Worm (Caenorhabditis elegans) whole organism, midembryonic: ENCODE data around the gene bub-3.

Source experiments
- T22C8.4 ChIP-seq: fragments of 200-800 bp; sonication (Bioruptor generic); IDR thresholded peaks from 2 replicates; pipeline ENCODE4 v1.3.6; 2022; ENCODE audit warnings: missing genetic modification characterization, missing compliant biosample characterization
- cog-1 ChIP-seq: sonication (generic microtip); optimal IDR thresholded peaks from 2 replicates; lab custom pipeline; 2016; ENCODE audit warnings: missing genetic modification characterization, missing compliant biosample characterization
- flt-1 ChIP-seq: fragments of 200-800 bp; sonication (Bioruptor generic); IDR thresholded peaks from 2 replicates; pipeline ENCODE4 v1.3.6; 2022; ENCODE audit warnings: missing genetic modification characterization, missing compliant biosample characterization
- klf-2 ChIP-seq: fragments of 200-800 bp; sonication (Bioruptor generic); conservative IDR thresholded peaks from 2 replicates; pipeline ENCODE4 v1.3.6; 2022; ENCODE audit warnings: missing genetic modification reagents, missing genetic modification characterization, missing compliant biosample characterization
- med-1 ChIP-seq: sonication (generic microtip); optimal IDR thresholded peaks from 2 replicates; lab custom pipeline; 2017; ENCODE audit warnings: missing genetic modification characterization, mild to moderate bottlenecking, missing compliant biosample characterization, antibody characterized with exemption, missing genetic modification reagents; ENCODE audit not compliant: insufficient read depth
- ref-1 ChIP-seq: fragments of 200-800 bp; sonication (Bioruptor generic); conservative IDR thresholded peaks from 2 replicates; pipeline ENCODE4 v1.3.6; 2022; ENCODE audit warnings: missing genetic modification reagents, missing genetic modification characterization, missing compliant biosample characterization
- tab-1 ChIP-seq: fragments of 200-800 bp; sonication (Bioruptor generic); IDR thresholded peaks from 2 replicates; pipeline ENCODE4 v1.3.6; 2022; ENCODE audit warnings: missing genetic modification characterization, missing compliant biosample characterization
- ztf-23 ChIP-seq: fragments of 200-800 bp; sonication (Bioruptor generic); IDR thresholded peaks from 2 replicates; pipeline ENCODE4 v1.3.6; 2022; ENCODE audit warnings: missing genetic modification reagents, missing genetic modification characterization, missing compliant biosample characterization
- ztf-29 ChIP-seq: fragments of 200-800 bp; sonication (Bioruptor generic); IDR thresholded peaks from 2 replicates; pipeline ENCODE4 v1.3.6; 2022; ENCODE audit warnings: missing genetic modification reagents, missing genetic modification characterization, missing compliant biosample characterization

The bub-3 gene

ce11 chrII:13725793-13726192 lies at the start of gene bub-3, which contains the start of gene Y54G9A.7:
TSS of gene bub-3 (plus strand) at chrII:13726062.
TSS of gene Y54G9A.7 (minus strand) at chrII:13725799.
- no peak for TF ChIP-seq tab-1 (GFP tag; lab: Robert Waterston, UW)

ce11 chrII:13677927-13678326 lies 47.9 kb upstream of the bub-3 start:
- TF ChIP-seq flt-1 (GFP tag; lab: Robert Waterston, UW) = no peak
- TF ChIP-seq med-1 (GFP tag; lab: Kevin White, UChicago) = no peak
- no peak for TF ChIP-seq ztf-29 (GFP tag; lab: Robert Waterston, UW)
- TF ChIP-seq ref-1 (GFP tag; lab: Robert Waterston, UW) = no peak
- no peak for TF ChIP-seq T22C8.4 (GFP tag; lab: Robert Waterston, UW)
- no peak for TF ChIP-seq tab-1 (GFP tag; lab: Robert Waterston, UW)
- TF ChIP-seq cog-1 (tag; lab: Kevin White, UChicago) = no peak
- TF ChIP-seq ztf-23 (GFP tag; lab: Robert Waterston, UW) = no peak
- no peak for TF ChIP-seq klf-2

ce11 chrII:13678555-13679119 lies 47.2 kb upstream of the bub-3 start:
- TF ChIP-seq ztf-23 (GFP tag; lab: Robert Waterston, UW) = no peak
- no peak for TF ChIP-seq T22C8.4 (GFP tag; lab: Robert Waterston, UW)
- TF ChIP-seq tab-1 (GFP tag; lab: Robert Waterston, UW) = no peak
- no peak for TF ChIP-seq flt-1 (GFP tag; lab: Robert Waterston, UW)
- TF ChIP-seq klf-2 = no peak
- TF ChIP-seq ref-1 (GFP tag; lab: Robert Waterston, UW) = no peak
- no peak for TF ChIP-seq ztf-29 (GFP tag; lab: Robert Waterston, UW)
- no peak for TF ChIP-seq med-1 (GFP tag; lab: Kevin White, UChicago)
- TF ChIP-seq cog-1 (tag; lab: Kevin White, UChicago) = no peak

- no peak for TF ChIP-seq flt-1 (GFP tag; lab: Robert Waterston, UW)
- TF ChIP-seq ref-1 (GFP tag; lab: Robert Waterston, UW) = no peak
- TF ChIP-seq med-1 (GFP tag; lab: Kevin White, UChicago) = no peak
- TF ChIP-seq ztf-23 (GFP tag; lab: Robert Waterston, UW) = no peak
- no peak for TF ChIP-seq T22C8.4 (GFP tag; lab: Robert Waterston, UW)
- no peak for TF ChIP-seq klf-2
- TF ChIP-seq tab-1 (GFP tag; lab: Robert Waterston, UW) = no peak
- TF ChIP-seq ztf-29 (GFP tag; lab: Robert Waterston, UW) = no peak
- no peak for TF ChIP-seq cog-1 (tag; lab: Kevin White, UChicago)
These were observed 46.0 kb upstream of the bub-3 start for ce11 chrII:13679775-13680320.

ce11 chrII:13681063-13681462 lies 44.8 kb upstream of the bub-3 start:
- TF ChIP-seq klf-2 (no peak), ztf-29 (GFP tag; lab: Robert Waterston, UW) (no peak), ref-1 (GFP tag; lab: Robert Waterston, UW) (no peak), ztf-23 (GFP tag; lab: Robert Waterston, UW) (no peak), flt-1 (GFP tag; lab: Robert Waterston, UW) (no peak)

- TF ChIP-seq tab-1 (GFP tag; lab: Robert Waterston, UW) = no peak
- no peak for TF ChIP-seq ztf-29 (GFP tag; lab: Robert Waterston, UW)
- TF ChIP-seq klf-2 = no peak
- TF ChIP-seq cog-1 (tag; lab: Kevin White, UChicago) = no peak
- TF ChIP-seq ztf-23 (GFP tag; lab: Robert Waterston, UW) = no peak
- no peak for TF ChIP-seq ref-1 (GFP tag; lab: Robert Waterston, UW)
- TF ChIP-seq T22C8.4 (GFP tag; lab: Robert Waterston, UW) = no peak
- TF ChIP-seq med-1 (GFP tag; lab: Kevin White, UChicago) = no peak
- no peak for TF ChIP-seq flt-1 (GFP tag; lab: Robert Waterston, UW)
These were observed 40.3 kb upstream of the bub-3 start for ce11 chrII:13685581-13685980.

- TF ChIP-seq ref-1 (GFP tag; lab: Robert Waterston, UW) (no peak), med-1 (GFP tag; lab: Kevin White, UChicago) (no peak), flt-1 (GFP tag; lab: Robert Waterston, UW) (no peak), klf-2 (no peak), cog-1 (tag; lab: Kevin White, UChicago) (no peak), ztf-23 (GFP tag; lab: Robert Waterston, UW) (no peak), ztf-29 (GFP tag; lab: Robert Waterston, UW) (no peak), T22C8.4 (GFP tag; lab: Robert Waterston, UW) (no peak), tab-1 (GFP tag; lab: Robert Waterston, UW) (no peak)
These were observed 31.1 kb upstream of the bub-3 start, which contains the start of gene rpoa-1 for ce11 chrII:13694712-13695111. TSS of gene rpoa-1 (minus strand) at chrII:13694795.

- TF ChIP-seq ref-1 (GFP tag; lab: Robert Waterston, UW) (no peak), ztf-29 (GFP tag; lab: Robert Waterston, UW) (no peak), med-1 (GFP tag; lab: Kevin White, UChicago) (no peak), ztf-23 (GFP tag; lab: Robert Waterston, UW) (no peak), cog-1 (tag; lab: Kevin White, UChicago) (no peak), flt-1 (GFP tag; lab: Robert Waterston, UW) (no peak), klf-2 (no peak), tab-1 (GFP tag; lab: Robert Waterston, UW) (no peak), T22C8.4 (GFP tag; lab: Robert Waterston, UW) (no peak)
These were observed 30.2 kb upstream of the bub-3 start, which contains the start of gene kqt-3 for ce11 chrII:13695343-13696332. TSS of gene kqt-3 (plus strand) at chrII:13696282.
